Fruit fly (Drosophila melanogaster) whole organism, adult: ENCODE data around the gene CG11714.
A peak's percentile ranks its signal among the peaks of the same experiment; 100 is the strongest.

ENCODE experiments used
- CG11617 ChIP-seq: fragments of 200-800 bp; sonication (Bioruptor generic); optimal IDR thresholded peaks from 2 replicates; lab custom pipeline; 2017; ENCODE audit warnings: mild to moderate bottlenecking, missing biosample characterization, missing genetic modification reagents, missing genetic modification characterization
- CG12768 ChIP-seq: fragments of 200-800 bp; sonication (Bioruptor generic); optimal IDR thresholded peaks from 2 replicates; lab custom pipeline; 2017; ENCODE audit warnings: missing biosample characterization, missing genetic modification characterization, mild to moderate bottlenecking, moderate library complexity, missing genetic modification reagents
- CG14711 ChIP-seq: fragments of 200-800 bp; sonication (Bioruptor generic); optimal IDR thresholded peaks from 2 replicates; lab custom pipeline; 2018; ENCODE audit warnings: missing biosample characterization, mild to moderate bottlenecking, missing genetic modification characterization, moderate library complexity
- CG1620 ChIP-seq: fragments of 200-800 bp; sonication (Bioruptor generic); optimal IDR thresholded peaks from 2 replicates; lab custom pipeline; 2016; ENCODE audit warnings: missing biosample characterization, missing genetic modification characterization
- CG33017 ChIP-seq: fragments of 200-800 bp; sonication (Bioruptor generic); optimal IDR thresholded peaks from 2 replicates; lab custom pipeline; 2018; ENCODE audit warnings: missing biosample characterization, mild to moderate bottlenecking, missing genetic modification characterization, moderate library complexity
- CG5204 ChIP-seq: fragments of 200-800 bp; sonication (Bioruptor generic); optimal IDR thresholded peaks from 2 replicates; lab custom pipeline; 2016; ENCODE audit warnings: missing biosample characterization, missing genetic modification characterization
- CG7045 ChIP-seq: fragments of 200-800 bp; sonication (Bioruptor generic); optimal IDR thresholded peaks from 2 replicates; lab custom pipeline; 2017; ENCODE audit warnings: missing biosample characterization, mild to moderate bottlenecking, missing genetic modification characterization
- CG7101 ChIP-seq: fragments of 200-800 bp; sonication (Bioruptor generic); optimal IDR thresholded peaks from 2 replicates; lab custom pipeline; 2018; ENCODE audit warnings: missing biosample characterization, mild to moderate bottlenecking, missing genetic modification characterization, moderate library complexity
- Clk ChIP-seq: fragments of 200-800 bp; sonication (Bioruptor generic); optimal IDR thresholded peaks from 2 replicates; lab custom pipeline; 2017; ENCODE audit warnings: missing biosample characterization, missing genetic modification characterization
- Crg-1 ChIP-seq: fragments of 200-800 bp; sonication (Bioruptor generic); optimal IDR thresholded peaks from 2 replicates; lab custom pipeline; 2016; ENCODE audit warnings: missing biosample characterization, missing genetic modification characterization
- Hr96 ChIP-seq: fragments of 200-800 bp; sonication (Bioruptor generic); optimal IDR thresholded peaks from 2 replicates; lab custom pipeline; 2016; ENCODE audit warnings: missing biosample characterization, missing genetic modification characterization
- Mnt ChIP-seq: fragments of 200-800 bp; sonication (Bioruptor generic); optimal IDR thresholded peaks from 2 replicates; lab custom pipeline; 2016; ENCODE audit warnings: missing biosample characterization, mild to moderate bottlenecking, missing genetic modification characterization
- bab1 ChIP-seq: fragments of 200-800 bp; sonication (Bioruptor generic); optimal IDR thresholded peaks from 3 replicates; lab custom pipeline; 2019; ENCODE audit warnings: missing biosample characterization, mild to moderate bottlenecking, missing genetic modification characterization, moderate library complexity
- cic ChIP-seq: fragments of 200-800 bp; sonication (Bioruptor generic); optimal IDR thresholded peaks from 2 replicates; lab custom pipeline; 2017; ENCODE audit warnings: missing biosample characterization, mild to moderate bottlenecking, missing genetic modification characterization, moderate library complexity
- cnc ChIP-seq, 2 experiments: fragments of >200 bp; optimal IDR thresholded peaks; 2 replicates each; lab custom pipeline; 2017
- kay ChIP-seq: fragments of 200-800 bp; sonication (Bioruptor generic); peaks from one replicate; lab custom pipeline; 2016; ENCODE audit warnings: missing biosample characterization, missing genetic modification characterization, borderline replicate concordance
- ovo ChIP-seq: fragments of 200-800 bp; sonication (Bioruptor generic); optimal IDR thresholded peaks from 2 replicates; lab custom pipeline; 2016; ENCODE audit warnings: missing biosample characterization, missing genetic modification characterization
- pad ChIP-seq: fragments of 200-800 bp; sonication (Bioruptor generic); optimal IDR thresholded peaks from 3 replicates; lab custom pipeline; 2017; ENCODE audit warnings: missing biosample characterization, missing genetic modification characterization, mild to moderate bottlenecking, moderate library complexity, missing genetic modification reagents
- tj ChIP-seq: fragments of 200-800 bp; sonication (Bioruptor generic); optimal IDR thresholded peaks from 3 replicates; lab custom pipeline; 2017; ENCODE audit warnings: missing biosample characterization, mild to moderate bottlenecking, missing genetic modification characterization, moderate library complexity
- toe ChIP-seq: fragments of 200-800 bp; sonication (Bioruptor generic); optimal IDR thresholded peaks from 2 replicates; lab custom pipeline; 2016; ENCODE audit warnings: missing biosample characterization, missing genetic modification characterization

Gene CG11714

DNA sequence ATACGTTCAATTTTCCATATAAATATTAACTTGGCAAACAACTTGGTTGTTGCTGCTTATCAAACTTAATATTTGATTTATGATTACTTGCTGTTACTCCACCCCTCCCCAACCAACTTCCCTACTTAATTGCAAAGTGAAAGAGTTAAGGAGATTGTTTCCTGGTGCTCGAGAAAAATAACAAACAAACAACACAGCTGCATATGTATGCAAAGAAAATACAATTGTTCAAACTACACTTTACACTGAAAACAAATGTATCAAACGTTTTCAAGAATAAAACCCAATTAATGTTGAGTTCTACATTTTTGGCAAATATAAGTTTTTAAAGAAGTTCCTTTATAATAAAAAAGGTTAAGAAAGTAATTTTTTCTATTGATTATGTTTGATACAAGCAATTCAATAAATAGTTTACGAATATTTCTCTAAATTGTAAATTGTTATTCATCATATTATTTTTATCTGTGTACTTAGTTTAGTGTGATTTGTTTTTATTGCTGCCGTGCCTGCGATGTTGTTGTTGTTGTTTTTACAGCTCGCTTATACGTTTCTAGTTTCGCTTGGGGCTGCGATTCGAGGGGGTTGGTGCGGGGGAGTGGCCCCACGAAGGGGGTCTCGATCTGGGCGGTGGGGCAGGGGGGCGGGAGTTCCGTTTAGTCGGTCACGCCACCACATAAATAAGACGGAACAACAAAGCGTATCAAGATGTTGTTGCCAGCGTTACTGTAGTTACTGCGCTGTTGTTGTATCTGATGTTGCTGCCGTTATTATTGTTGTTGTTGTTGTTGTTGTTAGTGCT, 33.3 kb upstream of the CG11714 start:
- TF ChIP-seq Hr96 (GFP tag; lab: Kevin White, UChicago), result peak; percentile 0
- TF ChIP-seq CG12768, result peak; percentile 60
- TF ChIP-seq Mnt (GFP tag; lab: Kevin White, UChicago), result no peak
- peak; percentile 45 for TF ChIP-seq CG11617
- no peak for TF ChIP-seq cic
- peak; percentile 64 for TF ChIP-seq CG7101 (tag; lab: Kevin White, UChicago)
- peak; percentile 70 for TF ChIP-seq CG7045 (GFP tag; lab: Kevin White, UChicago)
- peak; percentile 33 for TF ChIP-seq CG5204 (GFP tag; lab: Kevin White, UChicago)
- TF ChIP-seq Crg-1 (GFP tag; lab: Kevin White, UChicago), result no peak
- TF ChIP-seq CG33017 (tag; lab: Kevin White, UChicago), result peak; percentile 77
- no peak for TF ChIP-seq toe (GFP tag; lab: Kevin White, UChicago)
- no peak for TF ChIP-seq bab1 (GFP tag; lab: Kevin White, UChicago)
- peak; percentile 71 for TF ChIP-seq CG14711 (tag; lab: Kevin White, UChicago)

DNA sequence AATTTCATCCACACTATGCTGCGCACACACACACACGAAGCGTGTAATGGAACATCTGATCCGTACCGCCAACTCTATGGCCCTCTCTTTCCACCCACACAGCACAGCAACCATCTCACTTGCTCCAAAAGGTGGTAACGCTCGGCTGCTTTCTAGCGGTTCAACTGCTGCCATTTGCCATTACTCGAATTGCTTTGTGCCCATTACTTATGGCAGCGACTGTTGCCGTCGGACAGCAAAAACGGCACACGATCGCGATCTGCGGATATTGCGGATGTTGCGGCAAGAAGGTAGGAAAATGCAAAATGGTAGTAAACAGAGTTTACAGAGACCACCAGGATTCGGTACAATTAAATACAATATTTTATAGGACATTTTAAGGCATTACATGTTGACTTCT, 32.3 kb upstream of the CG11714 start:
- TF ChIP-seq cic, result no peak

dm6 chr3L:11554338-11554737, 31.8 kb upstream of the CG11714 start:
- TF ChIP-seq ovo (GFP tag; lab: Kevin White, UChicago) (no peak), CG7101 (tag; lab: Kevin White, UChicago) (peak; percentile 6), CG14711 (tag; lab: Kevin White, UChicago) (peak; percentile 11), Crg-1 (GFP tag; lab: Kevin White, UChicago) (no peak), tj (GFP tag; lab: Kevin White, UChicago) (no peak), CG12768 (no peak), CG33017 (tag; lab: Kevin White, UChicago) (no peak)

DNA sequence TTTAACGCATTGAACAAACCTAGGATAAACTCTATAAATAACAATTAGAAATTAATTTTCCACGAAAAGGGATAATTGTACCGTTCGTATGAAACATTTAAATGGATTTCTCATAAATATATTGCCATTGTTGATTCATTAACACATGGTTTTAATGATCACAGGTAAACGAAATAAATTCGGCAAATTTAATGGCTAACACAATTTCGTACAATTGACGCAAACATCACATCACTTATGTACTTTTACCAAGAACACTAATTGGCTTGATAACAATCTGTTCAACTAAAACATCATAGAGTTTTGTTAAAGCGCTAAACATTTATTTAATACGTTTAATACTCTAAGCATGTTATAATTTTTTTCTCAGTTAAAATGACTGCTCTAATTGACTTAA, 31.2 kb upstream of the CG11714 start:
- no peak for TF ChIP-seq tj (GFP tag; lab: Kevin White, UChicago)
- no peak for TF ChIP-seq ovo (GFP tag; lab: Kevin White, UChicago)
- no peak for TF ChIP-seq CG7101 (tag; lab: Kevin White, UChicago)
- TF ChIP-seq Crg-1 (GFP tag; lab: Kevin White, UChicago), result no peak
- no peak for TF ChIP-seq kay (GFP tag; lab: Kevin White, UChicago)
- no peak for TF ChIP-seq CG12768
- no peak for TF ChIP-seq CG33017 (tag; lab: Kevin White, UChicago)

dm6 chr3L:11552996-11553671, 30.6 kb upstream of the CG11714 start:
- TF ChIP-seq CG7101 (tag; lab: Kevin White, UChicago) (peak; percentile 38), CG1620 (GFP tag; lab: Kevin White, UChicago) (no peak), bab1 (GFP tag; lab: Kevin White, UChicago) (peak; percentile 57), Hr96 (GFP tag; lab: Kevin White, UChicago) (no peak), Mnt (GFP tag; lab: Kevin White, UChicago) (peak; percentile 72), CG7045 (GFP tag; lab: Kevin White, UChicago) (no peak), kay (GFP tag; lab: Kevin White, UChicago) (no peak), CG12768 (peak; percentile 87), CG5204 (GFP tag; lab: Kevin White, UChicago) (no peak), cnc (optimal IDR thresholded peaks at IDR 0.05; lab: Kevin White, UChicago) (no peak), toe (GFP tag; lab: Kevin White, UChicago) (no peak), ovo (GFP tag; lab: Kevin White, UChicago) (no peak), cic (peak; percentile 90), CG11617 (peak; percentile 32), Clk (GFP tag; lab: Kevin White, UChicago) (no peak), tj (GFP tag; lab: Kevin White, UChicago) (peak; percentile 85), pad (GFP tag; lab: Kevin White, UChicago) (peak; percentile 22), CG14711 (tag; lab: Kevin White, UChicago) (no peak), CG33017 (tag; lab: Kevin White, UChicago) (peak; percentile 22), Crg-1 (GFP tag; lab: Kevin White, UChicago) (peak; percentile 25)

DNA sequence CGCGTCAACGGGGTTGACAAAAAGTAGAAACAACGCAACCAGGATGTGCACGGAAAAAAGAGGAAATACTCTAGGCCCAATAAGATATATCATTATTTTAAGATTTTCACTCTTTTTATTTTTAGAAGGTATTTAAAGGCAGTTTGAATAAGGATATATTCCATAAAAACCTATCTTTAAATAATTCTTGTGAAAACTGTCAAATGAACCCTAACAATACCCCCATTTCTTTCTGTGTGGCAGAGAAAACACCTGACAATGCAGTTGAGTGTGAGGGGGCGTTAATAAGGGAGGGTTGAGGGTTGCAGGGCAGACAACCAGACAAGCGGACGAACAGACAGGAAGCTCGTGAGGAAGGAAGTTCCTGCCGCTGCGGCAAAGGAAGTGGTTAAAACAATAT, 29.4 kb upstream of the CG11714 start:
- TF ChIP-seq tj (GFP tag; lab: Kevin White, UChicago) (peak; percentile 1), CG14711 (tag; lab: Kevin White, UChicago) (peak; percentile 19), CG7045 (GFP tag; lab: Kevin White, UChicago) (no peak), ovo (GFP tag; lab: Kevin White, UChicago) (no peak), pad (GFP tag; lab: Kevin White, UChicago) (no peak), Hr96 (GFP tag; lab: Kevin White, UChicago) (no peak), CG33017 (tag; lab: Kevin White, UChicago) (peak; percentile 11)
